Fruit fly (Drosophila melanogaster): ENCODE data around the gene CG32536.

Gene CG32536

DNA sequence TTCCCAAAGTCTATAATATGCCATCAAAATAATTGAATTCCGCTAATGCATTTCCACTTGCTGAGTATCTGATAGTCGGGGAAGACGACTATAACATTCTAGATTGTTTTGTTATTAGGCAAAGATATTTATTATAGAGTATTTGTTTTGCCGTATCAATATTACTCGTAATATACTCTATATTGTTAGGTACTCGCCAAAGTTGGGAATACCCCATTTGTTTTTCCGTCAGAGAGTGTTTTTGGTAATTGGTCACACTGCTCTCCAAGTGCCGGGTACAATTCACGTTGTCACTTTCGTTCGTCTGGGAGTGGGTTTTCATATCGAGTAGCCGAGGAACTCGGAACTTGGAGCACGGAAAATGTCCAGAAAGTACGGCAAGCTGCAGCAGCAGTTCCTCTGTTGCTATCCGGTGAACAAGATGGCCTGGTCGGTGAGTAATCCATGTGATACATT lies 33.3 kb downstream of the CG32536 start, which contains the start of gene CG7889:
Gene CG7889 (plus strand): TSS at position 253 of the 456 bp plus-strand sequence.
- TF ChIP-seq CG6854 (GFP tag; optimal IDR thresholded peaks at IDR 0.05), result peak; percentile 29
- TF ChIP-seq esn (GFP tag; optimal IDR thresholded peaks at IDR 0.05), result peak; percentile 8
- TF ChIP-seq Hr39 (GFP tag; optimal IDR thresholded peaks at IDR 0.05), result peak; percentile 7
- TF ChIP-seq fd59A (GFP tag; optimal IDR thresholded peaks at IDR 0.05), result no peak
- peak; percentile 30 for TF ChIP-seq cyc (GFP tag; optimal IDR thresholded peaks at IDR 0.05)
- TF ChIP-seq CG3919 (GFP tag; optimal IDR thresholded peaks at IDR 0.05), result peak; percentile 39
- TF ChIP-seq OdsH (GFP tag; optimal IDR thresholded peaks at IDR 0.05), result no peak
- peak; percentile 45 for TF ChIP-seq Hr4 (GFP tag; optimal IDR thresholded peaks at IDR 0.05)
- TF ChIP-seq Lpt (GFP tag; optimal IDR thresholded peaks at IDR 0.05), result no peak
- peak; percentile 29 for TF ChIP-seq Eip75B (GFP tag; optimal IDR thresholded peaks at IDR 0.05)
- peak; percentile 31 for TF ChIP-seq CG10669 (GFP tag; optimal IDR thresholded peaks at IDR 0.05)
- peak; percentile 78 for TF ChIP-seq Eip78C (GFP tag)
- TF ChIP-seq svp (GFP tag), result peak; percentile 62
- TF ChIP-seq acj6 (GFP tag; optimal IDR thresholded peaks at IDR 0.05), result peak; percentile 26
- peak; percentile 19 for TF ChIP-seq Ets96B (tag; optimal IDR thresholded peaks at IDR 0.05)
- TF ChIP-seq Met (GFP tag; optimal IDR thresholded peaks at IDR 0.05), result peak; percentile 18
- TF ChIP-seq CG6276 (GFP tag; optimal IDR thresholded peaks at IDR 0.05), result peak; percentile 4
- no peak for TF ChIP-seq CG6792 (GFP tag; optimal IDR thresholded peaks at IDR 0.05)
- peak; percentile 33; the same call in 1 of the 3 replicates for TF ChIP-seq eg (GFP tag; IDR thresholded peaks at IDR 0.05)
- peak; percentile 11 for TF ChIP-seq achi (GFP tag; optimal IDR thresholded peaks at IDR 0.05)
- no peak for TF ChIP-seq salr (GFP tag; optimal IDR thresholded peaks at IDR 0.05)
- TF ChIP-seq Blimp-1 (GFP tag; optimal IDR thresholded peaks at IDR 0.05), result peak; percentile 78
- peak; percentile 5 for TF ChIP-seq pdm3 (GFP tag; optimal IDR thresholded peaks at IDR 0.05)
- peak; percentile 15 for TF ChIP-seq Smox (GFP tag; optimal IDR thresholded peaks at IDR 0.05)
- TF ChIP-seq Sox14 (GFP tag; optimal IDR thresholded peaks at IDR 0.05), result no peak
- peak; percentile 16 for TF ChIP-seq CG3032 (tag; optimal IDR thresholded peaks at IDR 0.05)
- no peak for TF ChIP-seq ss (GFP tag; optimal IDR thresholded peaks at IDR 0.05)
- no peak for TF ChIP-seq spab (GFP tag; optimal IDR thresholded peaks at IDR 0.05)
- TF ChIP-seq dsx (GFP tag; optimal IDR thresholded peaks at IDR 0.05; ENCODE audit: poor library complexity, severe bottlenecking), result no peak
- TF ChIP-seq CG6163 (GFP tag; IDR thresholded peaks at IDR 0.05), result peak; percentile 37; the same call in 1 of the 3 replicates
- 0 out of 2 replicates have a peak, but pooled peaks have one; percentile 11 for TF ChIP-seq CG15336 (GFP tag; IDR thresholded peaks at IDR 0.05)
- TF ChIP-seq Eip93F (GFP tag; optimal IDR thresholded peaks at IDR 0.05), result no peak
- peak; percentile 32 for TF ChIP-seq topi (GFP tag; optimal IDR thresholded peaks at IDR 0.05)
- TF ChIP-seq CG9139 (GFP tag; optimal IDR thresholded peaks at IDR 0.05), result no peak

DNA sequence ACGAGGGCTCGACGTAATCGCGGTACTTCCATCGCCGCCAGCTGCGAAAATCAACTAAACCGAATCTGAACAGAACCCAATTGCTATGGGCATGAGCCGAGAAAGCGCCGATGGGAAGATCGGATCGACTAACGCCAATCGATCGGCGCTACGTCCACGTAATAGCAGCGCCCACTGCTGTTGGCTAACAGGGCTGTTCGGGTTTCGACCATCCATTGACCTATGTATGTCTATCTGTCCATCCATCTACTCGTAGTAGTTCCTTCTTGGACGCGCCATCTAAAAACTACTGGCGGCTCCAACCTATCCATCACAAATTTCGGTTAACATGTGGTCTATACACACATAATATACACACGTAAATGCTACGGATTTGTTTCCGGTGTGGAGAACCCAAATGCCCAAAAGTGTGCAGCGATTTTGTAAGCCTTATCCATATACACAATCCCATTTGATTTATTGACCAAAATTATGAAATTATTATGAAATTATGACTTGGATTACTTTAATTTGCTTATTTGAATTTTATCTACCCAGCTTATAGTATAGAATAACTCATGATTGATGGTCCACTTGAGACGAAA lies 34.8 kb downstream of the CG32536 start, which contains the start of gene CG14196:
Gene CG14196 (minus strand): TSS at position 51 of the 584 bp plus-strand sequence.
- TF ChIP-seq CG11762 (GFP tag; optimal IDR thresholded peaks at IDR 0.05; ENCODE audit: insufficient read depth), result no peak
- TF ChIP-seq svp (GFP tag), result peak; percentile 79
- TF ChIP-seq Eip78C (GFP tag), result peak; percentile 52
- peak; percentile 5 for TF ChIP-seq vri (GFP tag; optimal IDR thresholded peaks at IDR 0.05)

DNA sequence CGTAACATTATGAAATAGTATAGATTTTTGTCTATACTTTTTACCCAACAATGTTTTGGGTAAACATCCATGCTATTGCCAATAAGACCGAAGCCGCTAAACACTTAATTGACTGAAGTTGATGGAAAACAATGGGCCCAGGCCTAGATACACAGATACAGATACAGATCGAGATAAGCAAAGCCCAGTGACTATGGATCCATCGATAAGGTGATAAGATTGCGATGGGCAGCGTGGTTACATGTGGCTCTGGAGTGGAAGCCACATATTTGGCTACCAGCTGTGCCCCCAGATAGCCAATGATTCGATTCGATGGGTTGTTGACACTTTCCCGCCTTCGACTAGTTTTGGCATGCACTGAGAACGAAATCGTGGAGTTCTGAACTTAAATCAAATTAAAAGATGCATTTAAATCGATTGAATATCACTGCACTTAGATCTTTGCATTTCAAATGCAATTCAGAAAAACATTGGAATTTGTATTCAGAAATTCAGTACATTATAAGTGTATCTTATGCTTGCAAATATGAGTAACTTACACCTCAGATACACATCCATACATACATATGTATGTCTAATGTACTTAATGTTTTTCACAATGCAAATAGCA lies 36.4 kb downstream of the CG32536 start:
- no peak for TF ChIP-seq dsx (GFP tag; optimal IDR thresholded peaks at IDR 0.05; ENCODE audit: poor library complexity, severe bottlenecking)
- no peak for TF ChIP-seq CG1621 (tag; optimal IDR thresholded peaks at IDR 0.05)
- no peak for TF ChIP-seq CG11902 (GFP tag; optimal IDR thresholded peaks at IDR 0.05)
- no peak for TF ChIP-seq Sox15 (GFP tag; optimal IDR thresholded peaks at IDR 0.05)
- no peak for TF ChIP-seq Sox14 (GFP tag; optimal IDR thresholded peaks at IDR 0.05)
- no peak for TF ChIP-seq CG6808 (GFP tag; optimal IDR thresholded peaks at IDR 0.05)
- no peak for TF ChIP-seq Hr39 (GFP tag; optimal IDR thresholded peaks at IDR 0.05)
- TF ChIP-seq CG11762 (GFP tag; optimal IDR thresholded peaks at IDR 0.05; ENCODE audit: insufficient read depth), result no peak
- TF ChIP-seq CG8119 (GFP tag; IDR thresholded peaks at IDR 0.05), result no peak

All from whole organism, prepupa.